Worm (Caenorhabditis elegans) whole organism, L1 larva: Measurements from ENCODE around the gene F18F11.4.
A peak's percentile ranks its signal among the peaks of the same experiment; 100 is the strongest.

Experiments used
- C34B4.2 ChIP-seq: sonication (generic microtip); optimal IDR thresholded peaks from 2 replicates; lab custom pipeline; 2017; ENCODE audit warnings: mild to moderate bottlenecking, missing genetic modification characterization, missing compliant biosample characterization
- F16B12.6 ChIP-seq: fragments of 150-350 bp; optimal IDR thresholded peaks from 2 replicates; lab custom pipeline; 2014; ENCODE audit warnings: missing biosample characterization, missing genetic modification characterization
- aha-1 ChIP-seq: fragments of 150-350 bp; optimal IDR thresholded peaks from 2 replicates; lab custom pipeline; 2014; ENCODE audit warnings: missing biosample characterization, missing genetic modification characterization
- alr-1 ChIP-seq: fragments of 200-800 bp; sonication (Bioruptor generic); optimal IDR thresholded peaks from 2 replicates; lab custom pipeline; 2018; ENCODE audit warnings: borderline replicate concordance, mild to moderate bottlenecking, missing genetic modification characterization, missing compliant biosample characterization
- aly-2 ChIP-seq: fragments of 150-350 bp; optimal IDR thresholded peaks from 2 replicates; lab custom pipeline; 2014; ENCODE audit warnings: missing biosample characterization, missing genetic modification characterization
- blmp-1 ChIP-seq: fragments of 150-350 bp; optimal IDR thresholded peaks from 2 replicates; lab custom pipeline; 2014; ENCODE audit warnings: missing biosample characterization, missing genetic modification characterization
- ceh-82 ChIP-seq, 3 experiments: fragments of 150-350 bp in 1 of 3; sonication (generic microtip) in 2 of 3; optimal IDR thresholded peaks; 2 replicates each; lab custom pipeline; 2014 to 2017; ENCODE audit warnings: missing biosample characterization in 3 of 3, missing genetic modification characterization in 3 of 3
- ceh-90 ChIP-seq: sonication (generic microtip); optimal IDR thresholded peaks from 2 replicates; lab custom pipeline; 2016; ENCODE audit warnings: missing genetic modification characterization, missing compliant biosample characterization
- ces-1 ChIP-seq: fragments of 150-350 bp; optimal IDR thresholded peaks from 2 replicates; lab custom pipeline; 2014; ENCODE audit warnings: missing biosample characterization, missing genetic modification reagents, missing genetic modification characterization
- egl-13 ChIP-seq: sonication (generic microtip); optimal IDR thresholded peaks from 2 replicates; lab custom pipeline; 2016; ENCODE audit warnings: missing genotype, missing genetic modification reagents, missing genetic modification characterization, missing compliant biosample characterization
- elt-2 ChIP-seq: sonication (generic microtip); optimal IDR thresholded peaks from 2 replicates; lab custom pipeline; 2016; ENCODE audit warnings: missing genetic modification characterization, mild to moderate bottlenecking, inconsistent platforms, missing compliant biosample characterization, missing genetic modification reagents
- ets-5 ChIP-seq: fragments of 200-800 bp; sonication (Bioruptor generic); IDR thresholded peaks from 2 replicates; pipeline ENCODE4 v1.3.6; 2022; ENCODE audit warnings: missing genetic modification characterization, missing compliant biosample characterization
- fkh-4 ChIP-seq: sonication (generic microtip); optimal IDR thresholded peaks from 2 replicates; lab custom pipeline; 2016; ENCODE audit warnings: missing compliant biosample characterization, missing genetic modification characterization, borderline replicate concordance
- fkh-8 ChIP-seq: sonication (generic microtip); optimal IDR thresholded peaks from 2 replicates; lab custom pipeline; 2016; ENCODE audit warnings: mild to moderate bottlenecking, missing genetic modification characterization, missing compliant biosample characterization
- fos-1 ChIP-seq: fragments of 150-350 bp; optimal IDR thresholded peaks from 2 replicates; lab custom pipeline; 2014; ENCODE audit warnings: missing biosample characterization, missing genetic modification characterization
- hlh-17 ChIP-seq: fragments of 200-800 bp; sonication (Bioruptor generic); optimal IDR thresholded peaks from 2 replicates; lab custom pipeline; 2018; ENCODE audit warnings: missing genetic modification characterization, mild to moderate bottlenecking, missing compliant biosample characterization, moderate library complexity, borderline replicate concordance
- hlh-4 ChIP-seq: sonication (generic microtip); optimal IDR thresholded peaks from 2 replicates; lab custom pipeline; 2016; ENCODE audit warnings: mild to moderate bottlenecking, missing genetic modification characterization, missing compliant biosample characterization
- hpl-2 ChIP-seq: fragments of 150-350 bp; optimal IDR thresholded peaks from 2 replicates; lab custom pipeline; 2014; ENCODE audit warnings: missing biosample characterization, missing genetic modification reagents, missing genetic modification characterization
- isw-1 ChIP-seq: fragments of 200-800 bp; sonication (Bioruptor generic); IDR thresholded peaks from 2 replicates; pipeline ENCODE4 v1.3.6; 2022; ENCODE audit warnings: missing genetic modification characterization, missing compliant biosample characterization
- lin-13 ChIP-seq: fragments of 150-350 bp; optimal IDR thresholded peaks from 2 replicates; lab custom pipeline; 2014; ENCODE audit warnings: missing biosample characterization, missing genetic modification reagents, missing genetic modification characterization
- lin-15B ChIP-seq: fragments of 150-350 bp; sonication (generic microtip); optimal IDR thresholded peaks from 3 replicates; lab custom pipeline; 2014; ENCODE audit warnings: missing biosample characterization, missing genetic modification characterization
- lin-39 ChIP-seq: fragments of 150-350 bp; optimal IDR thresholded peaks from 2 replicates; lab custom pipeline; 2014; ENCODE audit warnings: missing biosample characterization, missing genetic modification reagents, missing genetic modification characterization
- lir-3 ChIP-seq: sonication (generic microtip); optimal IDR thresholded peaks from 2 replicates; lab custom pipeline; 2016; ENCODE audit warnings: mild to moderate bottlenecking, missing genetic modification characterization, moderate library complexity, missing compliant biosample characterization; ENCODE audit not compliant: poor library complexity
- mab-9 ChIP-seq: fragments of 200-800 bp; sonication (Bioruptor generic); IDR thresholded peaks from 2 replicates; pipeline ENCODE4 v1.3.6; 2022; ENCODE audit warnings: missing genetic modification reagents, missing genetic modification characterization, missing compliant biosample characterization
- mdl-1 ChIP-seq, 2 experiments: fragments of 150-350 bp; optimal IDR thresholded peaks; 2 replicates each; lab custom pipeline; 2014 to 2017; ENCODE audit warnings: missing biosample characterization in 2 of 2, missing genetic modification characterization in 2 of 2, inconsistent platforms in 1 of 2
- mep-1 ChIP-seq: fragments of 150-350 bp; optimal IDR thresholded peaks from 2 replicates; lab custom pipeline; 2014; ENCODE audit warnings: missing biosample characterization, missing genetic modification characterization
- nhr-11 ChIP-seq: fragments of 150-350 bp; optimal IDR thresholded peaks from 2 replicates; lab custom pipeline; 2014; ENCODE audit warnings: missing biosample characterization, missing genetic modification characterization
- nhr-19 ChIP-seq: fragments of 200-800 bp; sonication (Bioruptor generic); conservative IDR thresholded peaks from 2 replicates; pipeline ENCODE4 v1.3.6; 2022; ENCODE audit warnings: missing genetic modification characterization, missing compliant biosample characterization
- nhr-28 ChIP-seq: fragments of 150-350 bp; optimal IDR thresholded peaks from 2 replicates; lab custom pipeline; 2014; ENCODE audit warnings: missing biosample characterization, missing genetic modification characterization
- nhr-47 ChIP-seq: sonication (generic microtip); optimal IDR thresholded peaks from 2 replicates; lab custom pipeline; 2016; ENCODE audit warnings: mild to moderate bottlenecking, missing genetic modification characterization, moderate library complexity, missing compliant biosample characterization
- nhr-71 ChIP-seq: sonication (generic microtip); optimal IDR thresholded peaks from 2 replicates; lab custom pipeline; 2016; ENCODE audit warnings: mild to moderate bottlenecking, missing genetic modification characterization, moderate library complexity, missing compliant biosample characterization
- nhr-76 ChIP-seq: sonication (generic microtip); optimal IDR thresholded peaks from 2 replicates; lab custom pipeline; 2017; ENCODE audit warnings: missing biosample characterization, missing genetic modification characterization
- nhr-84 ChIP-seq: sonication (generic microtip); optimal IDR thresholded peaks from 2 replicates; lab custom pipeline; 2017; ENCODE audit warnings: missing biosample characterization, missing genetic modification characterization
- nhr-85 ChIP-seq: sonication (generic microtip); peaks from one replicate; lab custom pipeline; 2016; ENCODE audit warnings: missing genetic modification characterization, inconsistent platforms, missing compliant biosample characterization
- pag-3 ChIP-seq: sonication (generic microtip); optimal IDR thresholded peaks from 2 replicates; lab custom pipeline; 2017; ENCODE audit warnings: missing genetic modification characterization, mild to moderate bottlenecking, missing compliant biosample characterization, antibody characterized with exemption, borderline replicate concordance; ENCODE audit not compliant: insufficient read depth
- pax-3 ChIP-seq: fragments of 200-800 bp; sonication (Bioruptor generic); optimal IDR thresholded peaks from 2 replicates; lab custom pipeline; 2018; ENCODE audit warnings: mild to moderate bottlenecking, missing genetic modification characterization, moderate library complexity, missing compliant biosample characterization
- pqm-1 ChIP-seq: sonication (generic microtip); optimal IDR thresholded peaks from 3 replicates; lab custom pipeline; 2017; ENCODE audit warnings: missing biosample characterization, missing genetic modification characterization
- rnt-1 ChIP-seq: sonication (generic microtip); optimal IDR thresholded peaks from 2 replicates; lab custom pipeline; 2016; ENCODE audit warnings: mild to moderate bottlenecking, missing genetic modification characterization, moderate library complexity, missing compliant biosample characterization
- skn-1 ChIP-seq: fragments of 150-350 bp; optimal IDR thresholded peaks from 2 replicates; lab custom pipeline; 2014; ENCODE audit warnings: missing biosample characterization, missing genetic modification characterization
- sox-4 ChIP-seq: sonication (generic microtip); optimal IDR thresholded peaks from 2 replicates; lab custom pipeline; 2016; ENCODE audit warnings: missing genetic modification characterization, missing compliant biosample characterization
- sptf-1 ChIP-seq: fragments of 150-350 bp; optimal IDR thresholded peaks from 2 replicates; lab custom pipeline; 2014; ENCODE audit warnings: missing biosample characterization, missing genetic modification characterization
- sup-37 ChIP-seq: fragments of 200-800 bp; sonication (Bioruptor generic); optimal IDR thresholded peaks from 2 replicates; lab custom pipeline; 2018; ENCODE audit warnings: mild to moderate bottlenecking, missing genetic modification characterization, missing compliant biosample characterization
- tlp-1 ChIP-seq: fragments of 150-350 bp; optimal IDR thresholded peaks from 2 replicates; lab custom pipeline; 2014; ENCODE audit warnings: missing biosample characterization, missing genetic modification characterization
- unc-62 ChIP-seq: fragments of 150-350 bp; optimal IDR thresholded peaks from 2 replicates; lab custom pipeline; 2014; ENCODE audit warnings: missing biosample characterization, missing genetic modification reagents, missing genetic modification characterization
- unc-86 ChIP-seq: sonication (generic microtip); optimal IDR thresholded peaks from 2 replicates; lab custom pipeline; 2016; ENCODE audit warnings: missing genetic modification characterization, missing compliant biosample characterization
- unc-98 ChIP-seq: fragments of 200-800 bp; sonication (Bioruptor generic); IDR thresholded peaks from 2 replicates; pipeline ENCODE4 v1.3.6; 2022; ENCODE audit warnings: missing genetic modification characterization, missing compliant biosample characterization
- ztf-4 ChIP-seq: fragments of 150-350 bp; optimal IDR thresholded peaks from 2 replicates; lab custom pipeline; 2014; ENCODE audit warnings: missing biosample characterization, missing genetic modification characterization

F18F11.4 gene

DNA sequence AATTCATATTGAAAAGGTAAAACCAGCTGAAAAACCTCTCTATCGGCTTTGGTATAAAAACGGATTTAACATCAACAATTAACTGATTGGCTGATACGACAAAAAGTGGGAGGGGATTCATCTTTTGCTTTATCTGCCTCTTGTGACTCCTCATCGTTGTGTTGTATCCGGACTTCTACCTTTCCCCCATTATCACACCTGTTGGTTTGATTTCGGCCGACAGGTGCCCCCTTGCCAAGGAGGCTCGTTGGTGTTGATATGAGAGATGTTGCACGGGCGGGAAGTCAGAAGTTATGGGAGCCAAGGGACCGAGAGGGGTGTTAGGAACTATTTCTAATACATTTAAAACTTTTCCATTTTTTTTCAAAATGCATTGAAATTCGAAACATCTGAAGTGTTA, 16.1 kb upstream of the F18F11.4 start:
- TF ChIP-seq pqm-1 (tag; lab: Kevin White, UChicago) (no peak), rnt-1 (tag; lab: Kevin White, UChicago) (peak; percentile 54)

- TF ChIP-seq pag-3 (tag; lab: Kevin White, UChicago) (no peak), skn-1 (tag; lab: Kevin White, UChicago) (no peak), alr-1 (tag; lab: Kevin White, UChicago) (no peak), elt-2 (tag; lab: Kevin White, UChicago) (peak; percentile 66)
These were observed 11.0 kb upstream of the F18F11.4 start for ce11 chrIV:319654-320053.

ce11 chrIV:320380-320779, 10.2 kb upstream of the F18F11.4 start, which contains the start of gene dsc-4:
dsc-4 (minus strand) TSS chrIV:320544.
- TF ChIP-seq elt-2 (tag; lab: Kevin White, UChicago) (peak; percentile 41), mdl-1 (tag; optimal IDR thresholded peaks at IDR 0.05; lab: Kevin White, UChicago) (no peak)

DNA sequence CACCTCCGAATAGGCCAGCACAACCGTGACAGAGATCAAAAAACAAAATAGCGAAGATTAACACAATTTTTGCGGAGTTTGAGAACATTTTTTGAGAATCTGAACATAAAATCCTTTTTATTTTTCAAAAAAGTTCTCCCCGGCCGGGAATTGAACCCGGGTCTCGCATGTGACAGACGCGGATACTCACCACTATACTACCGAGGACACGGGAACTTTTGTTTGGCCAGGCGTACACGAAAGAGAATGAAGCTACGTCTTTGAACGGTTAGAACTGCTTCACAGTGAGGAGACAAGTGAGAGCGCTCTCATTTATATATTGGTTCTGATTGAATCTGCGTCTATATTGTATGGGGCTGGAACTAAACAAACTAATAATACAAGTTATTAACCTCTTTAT, 8.1 kb upstream of the F18F11.4 start, which contains the start of gene grl-26:
grl-26 (minus strand) TSS at position 318 of the 400 bp plus-strand sequence.
- TF ChIP-seq nhr-71 (no peak), ztf-4 (tag; lab: Kevin White, UChicago) (no peak), egl-13 (tag; lab: Kevin White, UChicago) (no peak), lin-15B (tag; lab: Kevin White, UChicago) (no peak), nhr-47 (peak; percentile 35), nhr-11 (tag; lab: Kevin White, UChicago) (no peak), aha-1 (tag; lab: Kevin White, UChicago) (no peak), aly-2 (tag; lab: Kevin White, UChicago) (no peak), mab-9 (no peak), C34B4.2 (tag; lab: Kevin White, UChicago) (no peak), mep-1 (tag; lab: Kevin White, UChicago) (peak; percentile 56), nhr-85 (peak; percentile 68), hlh-17 (GFP tag; lab: Kevin White, UChicago) (no peak), ces-1 (GFP tag; lab: Kevin White, UChicago) (no peak), lin-13 (GFP tag; lab: Kevin White, UChicago) (peak; percentile 22), sup-37 (GFP tag; lab: Kevin White, UChicago) (no peak), fkh-8 (no peak), F16B12.6 (tag; lab: Kevin White, UChicago) (no peak), tlp-1 (tag; lab: Kevin White, UChicago) (no peak), lir-3 (no peak), nhr-76 (no peak), nhr-28 (tag; lab: Kevin White, UChicago) (no peak), sptf-1 (tag; lab: Kevin White, UChicago) (no peak), unc-86 (tag; lab: Kevin White, UChicago) (no peak), isw-1 (no peak), rnt-1 (tag; lab: Kevin White, UChicago) (peak; percentile 66), fkh-4 (tag; lab: Kevin White, UChicago) (no peak), pqm-1 (tag; lab: Kevin White, UChicago) (no peak), unc-98 (no peak), ets-5 (GFP tag; lab: Robert Waterston, UW) (no peak), nhr-19 (GFP tag; lab: Robert Waterston, UW) (peak; percentile 45), unc-62 (no peak), ceh-82 (tag; optimal IDR thresholded peaks at IDR 0.05; lab: Kevin White, UChicago) (peak in 1 of 3 experiments; percentile 29), hpl-2 (GFP tag; lab: Kevin White, UChicago) (no peak), lin-39 (tag; lab: Kevin White, UChicago) (no peak), blmp-1 (tag; lab: Kevin White, UChicago) (peak; percentile 26), alr-1 (tag; lab: Kevin White, UChicago) (no peak), pax-3 (no peak), fos-1 (tag; lab: Kevin White, UChicago) (no peak), ceh-90 (no peak), nhr-84 (no peak), hlh-4 (no peak), sox-4 (tag; lab: Kevin White, UChicago) (no peak)
